Fruit fly (Drosophila melanogaster) whole organism, embryonic: ENCODE measurements around the gene ssp3.

Source experiments
- Adf1 ChIP-seq: fragments of 200-800 bp; sonication (Bioruptor generic); IDR thresholded peaks from 2 replicates; pipeline ENCODE4 v1.3.6; 2022; ENCODE audit warnings: missing biosample characterization, missing genetic modification characterization
- Asciz ChIP-seq: fragments of 200-800 bp; sonication (Bioruptor generic); optimal IDR thresholded peaks from 2 replicates; lab custom pipeline; 2017; ENCODE audit warnings: missing biosample characterization, mild to moderate bottlenecking, missing genetic modification characterization, missing genetic modification reagents
- Atf-2 ChIP-seq: fragments of 200-800 bp; sonication (Bioruptor generic); optimal IDR thresholded peaks from 2 replicates; lab custom pipeline; 2016; ENCODE audit warnings: missing biosample characterization, missing genetic modification characterization
- Atf6 ChIP-seq: fragments of 200-800 bp; sonication (Bioruptor generic); IDR thresholded peaks from 2 replicates; pipeline ENCODE4 v1.3.6; 2022; ENCODE audit warnings: missing biosample characterization, missing genetic modification characterization
- CG10959 ChIP-seq: fragments of 200-800 bp; sonication (Bioruptor generic); IDR thresholded peaks from 2 replicates; pipeline ENCODE4 v1.3.6; 2022; ENCODE audit warnings: missing biosample characterization, missing genetic modification characterization
- CG11504 ChIP-seq: fragments of 200-800 bp; sonication (Bioruptor generic); optimal IDR thresholded peaks from 3 replicates; lab custom pipeline; 2019; ENCODE audit warnings: missing biosample characterization, mild to moderate bottlenecking, missing genetic modification characterization, moderate library complexity
- CG12236 ChIP-seq: fragments of 200-800 bp; sonication (Bioruptor generic); optimal IDR thresholded peaks from 2 replicates; lab custom pipeline; 2016; ENCODE audit warnings: missing biosample characterization, missing genetic modification characterization
- CG12391 ChIP-seq: fragments of 200-800 bp; sonication (Bioruptor generic); optimal IDR thresholded peaks from 3 replicates; lab custom pipeline; 2018; ENCODE audit warnings: missing biosample characterization, mild to moderate bottlenecking, missing genetic modification characterization, moderate library complexity
- CG13287 ChIP-seq: fragments of 200-800 bp; sonication (Bioruptor generic); IDR thresholded peaks from 2 replicates; pipeline ENCODE4 v1.3.6; 2022; ENCODE audit warnings: missing biosample characterization, missing genetic modification characterization; ENCODE audit not compliant: partially characterized antibody
- CG13775 ChIP-seq: fragments of 200-800 bp; sonication (Bioruptor generic); optimal IDR thresholded peaks from 3 replicates; lab custom pipeline; 2017; ENCODE audit warnings: missing biosample characterization, mild to moderate bottlenecking, missing genetic modification characterization
- CG13894 ChIP-seq: fragments of 200-800 bp; sonication (Bioruptor generic); optimal IDR thresholded peaks from 3 replicates; lab custom pipeline; 2018; ENCODE audit warnings: missing biosample characterization, mild to moderate bottlenecking, missing genetic modification characterization, moderate library complexity
- CG1529 ChIP-seq: fragments of 200-800 bp; sonication (Bioruptor generic); optimal IDR thresholded peaks from 3 replicates; lab custom pipeline; 2018; ENCODE audit warnings: missing biosample characterization, missing genetic modification characterization
- CG15601 ChIP-seq: fragments of 200-800 bp; sonication (Bioruptor generic); optimal IDR thresholded peaks from 3 replicates; lab custom pipeline; 2019; ENCODE audit warnings: missing biosample characterization, mild to moderate bottlenecking, missing genetic modification characterization, moderate library complexity
- CG16813 ChIP-seq: fragments of 200-800 bp; sonication (Bioruptor generic); IDR thresholded peaks from 3 replicates; pipeline ENCODE4 v1.3.6; 2022; ENCODE audit warnings: missing biosample characterization, missing genetic modification characterization; ENCODE audit not compliant: partially characterized antibody
- CG17385 ChIP-seq: fragments of 200-800 bp; sonication (Bioruptor generic); optimal IDR thresholded peaks from 3 replicates; lab custom pipeline; 2018; ENCODE audit warnings: missing biosample characterization, mild to moderate bottlenecking, missing genetic modification characterization
- CG17829 ChIP-seq: fragments of 200-800 bp; optimal IDR thresholded peaks from 2 replicates; lab custom pipeline; 2019; ENCODE audit warnings: missing biosample characterization, mild to moderate bottlenecking, missing genetic modification characterization, moderate library complexity
- CG2875 ChIP-seq: fragments of 200-800 bp; sonication (Bioruptor generic); optimal IDR thresholded peaks from 2 replicates; lab custom pipeline; 2017; ENCODE audit warnings: missing biosample characterization, mild to moderate bottlenecking, missing genetic modification characterization, missing genetic modification reagents
- CG2889 ChIP-seq: fragments of 200-800 bp; sonication (Bioruptor generic); IDR thresholded peaks from 3 replicates; pipeline ENCODE4 v1.3.6; 2022; ENCODE audit warnings: missing biosample characterization, missing genetic modification characterization
- CG31388 ChIP-seq: fragments of 200-800 bp; sonication (Bioruptor generic); optimal IDR thresholded peaks from 2 replicates; lab custom pipeline; 2016; ENCODE audit warnings: missing biosample characterization, missing genetic modification characterization
- CG3726 ChIP-seq: fragments of 200-800 bp; sonication (Bioruptor generic); IDR thresholded peaks from 3 replicates; pipeline ENCODE4, ENCODE4 v1.3.6; 2022; ENCODE audit warnings: missing biosample characterization, missing genetic modification characterization
- CG4820 ChIP-seq: fragments of 200-800 bp; sonication (Bioruptor generic); optimal IDR thresholded peaks from 3 replicates; lab custom pipeline; 2016; ENCODE audit warnings: missing biosample characterization, missing genetic modification characterization
- CG6683 ChIP-seq: fragments of 200-800 bp; sonication (Bioruptor generic); optimal IDR thresholded peaks from 2 replicates; lab custom pipeline; 2017; ENCODE audit warnings: missing biosample characterization, mild to moderate bottlenecking, missing genetic modification characterization, missing genetic modification reagents
- CG9609 ChIP-seq: fragments of 200-800 bp; sonication (Bioruptor generic); optimal IDR thresholded peaks from 3 replicates; lab custom pipeline; 2016; ENCODE audit warnings: missing biosample characterization, missing genetic modification characterization
- CHES-1-like ChIP-seq: fragments of 200-800 bp; sonication (Bioruptor generic); optimal IDR thresholded peaks from 2 replicates; lab custom pipeline; 2016; ENCODE audit warnings: missing biosample characterization, missing genetic modification characterization
- Camta ChIP-seq: fragments of 200-800 bp; sonication (Bioruptor generic); optimal IDR thresholded peaks from 2 replicates; lab custom pipeline; 2016; ENCODE audit warnings: missing biosample characterization, missing genetic modification characterization
- CoRest ChIP-seq: fragments of 200-800 bp; sonication (Bioruptor generic); optimal IDR thresholded peaks from 3 replicates; lab custom pipeline; 2018; ENCODE audit warnings: missing biosample characterization, mild to moderate bottlenecking, missing genetic modification characterization, moderate library complexity
- Deaf1 ChIP-seq: fragments of 200-800 bp; optimal IDR thresholded peaks from 3 replicates; lab custom pipeline; 2019; ENCODE audit warnings: missing biosample characterization, mild to moderate bottlenecking, missing genetic modification characterization, moderate library complexity
- Dref ChIP-seq: fragments of 200-800 bp; sonication (Bioruptor generic); IDR thresholded peaks from 2 replicates; pipeline ENCODE4 v1.3.6; 2022; ENCODE audit warnings: missing biosample characterization, missing genetic modification characterization
- Gsc ChIP-seq: fragments of 200-800 bp; sonication (Bioruptor generic); IDR thresholded peaks from 2 replicates; pipeline ENCODE4 v1.3.6; 2022; ENCODE audit warnings: missing biosample characterization, missing genetic modification characterization
- HHEX ChIP-seq: fragments of 200-800 bp; sonication (Bioruptor generic); optimal IDR thresholded peaks from 3 replicates; lab custom pipeline; 2017; ENCODE audit warnings: missing biosample characterization, mild to moderate bottlenecking, missing genetic modification characterization, missing genetic modification reagents
- MTF-1 ChIP-seq: fragments of 200-800 bp; sonication (Bioruptor generic); optimal IDR thresholded peaks from 2 replicates; lab custom pipeline; 2018; ENCODE audit warnings: missing biosample characterization, mild to moderate bottlenecking, missing genetic modification characterization, borderline replicate concordance
- Mrtf ChIP-seq: fragments of 200-800 bp; sonication (Bioruptor generic); IDR thresholded peaks from 3 replicates; pipeline ENCODE4 v1.3.6; 2022; ENCODE audit warnings: missing biosample characterization, missing genetic modification characterization
- Vsx1 ChIP-seq: fragments of 200-800 bp; sonication (Bioruptor generic); optimal IDR thresholded peaks from 2 replicates; lab custom pipeline; 2017; ENCODE audit warnings: missing biosample characterization, mild to moderate bottlenecking, missing genetic modification characterization, missing genetic modification reagents
- YL-1 ChIP-seq: fragments of 200-800 bp; sonication (Bioruptor generic); optimal IDR thresholded peaks from 3 replicates; lab custom pipeline; 2017; ENCODE audit warnings: missing biosample characterization, mild to moderate bottlenecking, missing genetic modification characterization
- amos ChIP-seq: fragments of 200-800 bp; sonication (Bioruptor generic); IDR thresholded peaks from 2 replicates; pipeline ENCODE4 v1.3.6; 2022; ENCODE audit warnings: missing biosample characterization, missing genetic modification characterization; ENCODE audit not compliant: partially characterized antibody
- cas ChIP-seq: fragments of 200-800 bp; sonication (Bioruptor generic); IDR thresholded peaks from 2 replicates; pipeline ENCODE4 v1.3.6; 2022; ENCODE audit warnings: missing biosample characterization, missing genetic modification characterization
- corto ChIP-seq: fragments of 200-800 bp; sonication (Bioruptor generic); optimal IDR thresholded peaks from 2 replicates; lab custom pipeline; 2016; ENCODE audit warnings: missing biosample characterization, mild to moderate bottlenecking, missing genetic modification characterization, moderate library complexity
- dmrt11E ChIP-seq: fragments of 200-800 bp; sonication (Bioruptor generic); optimal IDR thresholded peaks from 3 replicates; lab custom pipeline; 2018; ENCODE audit warnings: missing biosample characterization, mild to moderate bottlenecking, missing genetic modification characterization, moderate library complexity
- esg ChIP-seq: fragments of 200-800 bp; sonication (Bioruptor generic); conservative IDR thresholded peaks from 2 replicates; pipeline ENCODE4 v1.3.6; 2022; ENCODE audit warnings: missing biosample characterization, missing genetic modification characterization
- fd64A ChIP-seq: fragments of 200-800 bp; sonication (Bioruptor generic); optimal IDR thresholded peaks from 3 replicates; lab custom pipeline; 2018; ENCODE audit warnings: missing biosample characterization, mild to moderate bottlenecking, missing genetic modification characterization
- fru ChIP-seq: fragments of >200 bp; optimal IDR thresholded peaks from 2 replicates; lab custom pipeline; 2017
- lola ChIP-seq, 3 experiments: fragments of >200 bp in 2 of 3; fragments of 200-800 bp in 1 of 3; sonication (Bioruptor generic) in 1 of 3; optimal IDR thresholded peaks; 2 replicates each; lab custom pipeline; 2017 to 2019; ENCODE audit warnings: missing biosample characterization in 3 of 3, missing genetic modification characterization in 3 of 3, mild to moderate bottlenecking in 1 of 3, moderate library complexity in 1 of 3
- luna ChIP-seq: fragments of 200-800 bp; sonication (Bioruptor generic); optimal IDR thresholded peaks from 2 replicates; lab custom pipeline; 2016; ENCODE audit warnings: missing biosample characterization, missing genetic modification characterization
- nerfin-2 ChIP-seq: fragments of 200-800 bp; sonication (Bioruptor generic); IDR thresholded peaks from 2 replicates; pipeline ENCODE4 v1.3.6; 2022; ENCODE audit warnings: missing biosample characterization, missing genetic modification characterization; ENCODE audit not compliant: partially characterized antibody
- oc ChIP-seq: fragments of 200-800 bp; sonication (Bioruptor generic); optimal IDR thresholded peaks from 2 replicates; lab custom pipeline; 2018; ENCODE audit warnings: missing biosample characterization, mild to moderate bottlenecking, missing genetic modification characterization, moderate library complexity
- peb ChIP-seq: fragments of 200-800 bp; sonication (Bioruptor generic); IDR thresholded peaks from 2 replicates; pipeline ENCODE4 v1.3.6; 2022; ENCODE audit warnings: missing biosample characterization, missing genetic modification characterization
- tio ChIP-seq: fragments of 200-800 bp; sonication (Bioruptor generic); optimal IDR thresholded peaks from 2 replicates; lab custom pipeline; 2017; ENCODE audit warnings: missing biosample characterization, missing genetic modification characterization, inconsistent platforms
- tll ChIP-seq, 2 experiments: fragments of 200-800 bp in 1 of 2; fragments of >200 bp in 1 of 2; sonication (Bioruptor generic) in 1 of 2; optimal IDR thresholded peaks; 2 replicates each; lab custom pipeline; 2017 to 2019; ENCODE audit warnings: missing biosample characterization in 2 of 2, missing genetic modification characterization in 2 of 2, mild to moderate bottlenecking in 1 of 2, moderate library complexity in 1 of 2
- tx ChIP-seq: fragments of 200-800 bp; sonication (Bioruptor generic); optimal IDR thresholded peaks from 2 replicates; lab custom pipeline; 2016; ENCODE audit warnings: missing biosample characterization, missing genetic modification characterization
- yki ChIP-seq: fragments of >200 bp; optimal IDR thresholded peaks from 3 replicates; lab custom pipeline; 2018

ssp3 gene

DNA sequence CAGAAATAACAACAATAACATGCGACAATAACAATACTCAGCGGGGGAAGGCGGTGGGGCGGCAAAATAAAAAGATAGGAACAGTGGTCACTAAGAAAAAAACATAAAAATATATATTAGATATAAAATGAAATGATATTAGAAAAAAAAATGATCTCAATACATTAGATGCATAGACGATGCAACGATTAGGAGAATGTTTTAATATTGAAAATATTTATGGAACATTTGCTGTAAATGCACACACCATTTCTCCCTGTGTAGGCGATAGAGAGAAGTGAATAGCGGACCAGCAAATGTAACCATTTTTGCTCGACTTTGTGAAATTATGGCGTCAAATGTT, 22.4 kb upstream of the ssp3 start (continued):
- TF ChIP-seq CG13894 (tag; lab: Kevin White, UChicago) (peak; percentile 85), CG15601 (tag; lab: Kevin White, UChicago) (no peak), Asciz (GFP tag; lab: Kevin White, UChicago) (peak; percentile 13), yki (no peak), lola (GFP tag; optimal IDR thresholded peaks at IDR 0.05; lab: Kevin White, UChicago) (peak in 1 of 3 experiments; percentile 6), dmrt11E (tag; lab: Kevin White, UChicago) (peak; percentile 60), CG17829 (tag; lab: Kevin White, UChicago) (peak; percentile 75), CG2889 (GFP tag; lab: Robert Waterston, UW) (peak; percentile 92), Deaf1 (tag; lab: Kevin White, UChicago) (peak; percentile 61), Camta (GFP tag; lab: Kevin White, UChicago) (no peak), CHES-1-like (GFP tag; lab: Kevin White, UChicago) (no peak), cas (GFP tag; lab: Robert Waterston, UW) (peak; percentile 86), peb (GFP tag; lab: Robert Waterston, UW) (peak; percentile 56; the same call in 1 of the 2 replicates), CG16813 (no peak), esg (peak; percentile 87), CG12236 (no peak), CG3726 (GFP tag; lab: Robert Waterston, UW) (peak; percentile 46; the same call in 1 of the 3 replicates), Atf-2 (GFP tag; lab: Kevin White, UChicago) (peak; percentile 16), CG13287 (GFP tag; lab: Robert Waterston, UW) (0 out of 2 replicates have a peak, but pooled peaks have one; percentile 12), CG13775 (peak; percentile 55), fd64A (no peak), MTF-1 (GFP tag; lab: Kevin White, UChicago) (peak; percentile 61), CG31388 (GFP tag; lab: Kevin White, UChicago) (peak; percentile 37), CoRest (tag; lab: Kevin White, UChicago) (peak; percentile 73), Dref (peak; percentile 35; the same call in 1 of the 2 replicates), luna (no peak), CG1529 (GFP tag; lab: Kevin White, UChicago) (no peak), CG12391 (peak; percentile 67), YL-1 (GFP tag; lab: Kevin White, UChicago) (no peak), CG4820 (GFP tag; lab: Kevin White, UChicago) (peak; percentile 34), tio (GFP tag; lab: Kevin White, UChicago) (peak; percentile 67), CG17385 (peak; percentile 70), Adf1 (GFP tag; lab: Robert Waterston, UW) (peak; percentile 77), fru (lab: Kevin White, UChicago) (no peak), tll (GFP tag; optimal IDR thresholded peaks at IDR 0.05; lab: Kevin White, UChicago) (no peak), CG10959 (peak; percentile 42; the same call in 1 of the 2 replicates), tx (GFP tag; lab: Kevin White, UChicago) (peak; percentile 28), Mrtf (GFP tag; lab: Robert Waterston, UW) (peak; percentile 82), CG9609 (GFP tag; lab: Kevin White, UChicago) (peak; percentile 15), Vsx1 (GFP tag; lab: Kevin White, UChicago) (peak; percentile 37), nerfin-2 (no peak), oc (peak; percentile 16), amos (GFP tag; lab: Robert Waterston, UW) (no peak), CG6683 (GFP tag; lab: Kevin White, UChicago) (peak; percentile 60), CG2875 (peak; percentile 3), HHEX (peak; percentile 86), corto (peak; percentile 10), Atf6 (GFP tag; lab: Robert Waterston, UW) (peak; percentile 96), CG11504 (tag; lab: Kevin White, UChicago) (peak; percentile 81), Gsc (GFP tag; lab: Robert Waterston, UW) (no peak)
